Worm (Caenorhabditis elegans) whole organism, young adult: ENCODE results near the gene nas-15.

ENCODE experiments used
- B0035.1 ChIP-seq: sonication (generic microtip); optimal IDR thresholded peaks from 2 replicates; lab custom pipeline; 2016; ENCODE audit warnings: missing genetic modification characterization, mild to moderate bottlenecking, missing compliant biosample characterization, missing genotype, missing genetic modification reagents
- F33H1.4 ChIP-seq: fragments of 200-800 bp; sonication (Bioruptor generic); IDR thresholded peaks from 2 replicates; pipeline ENCODE4 v1.3.6; 2022; ENCODE audit warnings: missing genetic modification reagents, missing genetic modification characterization, missing compliant biosample characterization
- F37B4.10 ChIP-seq: fragments of 200-800 bp; sonication (Bioruptor generic); IDR thresholded peaks from 2 replicates; pipeline ENCODE4 v1.3.6; 2022; ENCODE audit warnings: missing genetic modification characterization, missing compliant biosample characterization
- F55B11.4 ChIP-seq: sonication (generic microtip); optimal IDR thresholded peaks from 2 replicates; lab custom pipeline; 2016; ENCODE audit warnings: missing compliant biosample characterization, missing genetic modification characterization, borderline replicate concordance; ENCODE audit not compliant: insufficient read depth
- F57C9.4 ChIP-seq: sonication (generic microtip); optimal IDR thresholded peaks from 2 replicates; lab custom pipeline; 2017; ENCODE audit warnings: mild to moderate bottlenecking, missing genetic modification characterization, missing compliant biosample characterization
- K11D2.4 ChIP-seq: fragments of 200-800 bp; sonication (Bioruptor generic); IDR thresholded peaks from 2 replicates; pipeline ENCODE4 v1.3.6; 2022; ENCODE audit warnings: missing genetic modification reagents, missing genetic modification characterization, missing compliant biosample characterization
- T26A5.8 ChIP-seq: sonication (generic microtip); optimal IDR thresholded peaks from 2 replicates; lab custom pipeline; 2016; ENCODE audit warnings: missing genetic modification characterization, missing compliant biosample characterization
- Y56A3A.18 ChIP-seq: fragments of 200-800 bp; sonication (Bioruptor generic); IDR thresholded peaks from 2 replicates; pipeline ENCODE4 v1.3.6; 2022; ENCODE audit warnings: missing genetic modification reagents, missing genetic modification characterization, missing compliant biosample characterization
- Y67H2A.10 ChIP-seq: fragments of 200-800 bp; sonication (Bioruptor generic); conservative IDR thresholded peaks from 2 replicates; pipeline ENCODE4 v1.3.6; 2022; ENCODE audit warnings: missing genetic modification reagents, missing genetic modification characterization, missing compliant biosample characterization
- aptf-3 ChIP-seq: fragments of 200-800 bp; sonication (Bioruptor generic); IDR thresholded peaks from 2 replicates; pipeline ENCODE4 v1.3.6; 2022; ENCODE audit warnings: missing genetic modification characterization, missing compliant biosample characterization
- atf-7 ChIP-seq: sonication (generic microtip); optimal IDR thresholded peaks from 2 replicates; lab custom pipeline; 2017; ENCODE audit warnings: mild to moderate bottlenecking, missing genetic modification characterization, missing compliant biosample characterization
- attf-3 ChIP-seq: fragments of 200-800 bp; sonication (Bioruptor generic); conservative IDR thresholded peaks from 2 replicates; pipeline ENCODE4 v1.3.6; 2022; ENCODE audit warnings: missing genetic modification reagents, missing genetic modification characterization, missing compliant biosample characterization
- attf-5 ChIP-seq: fragments of 200-800 bp; sonication (Bioruptor generic); optimal IDR thresholded peaks from 2 replicates; lab custom pipeline; 2018; ENCODE audit warnings: mild to moderate bottlenecking, missing genetic modification characterization, missing compliant biosample characterization
- attf-6 ChIP-seq: fragments of 200-800 bp; sonication (Bioruptor generic); IDR thresholded peaks from 2 replicates; pipeline ENCODE4 v1.3.6; 2022; ENCODE audit warnings: missing genetic modification reagents, missing genetic modification characterization, missing compliant biosample characterization
- cebp-1 ChIP-seq, 2 experiments: fragments of 200-800 bp in 1 of 2; sonication (Bioruptor generic) in 1 of 2; sonication (generic microtip) in 1 of 2; IDR thresholded peaks in 1 of 2; optimal IDR thresholded peaks in 1 of 2; 2 replicates each; pipeline versions ENCODE4 v1.3.6 to Lab custom; 2017 to 2022; ENCODE audit warnings: missing compliant biosample characterization in 2 of 2, missing genetic modification characterization in 2 of 2, mild to moderate bottlenecking in 1 of 2, missing genetic modification reagents in 1 of 2, moderate library complexity in 1 of 2
- ceh-40 ChIP-seq: fragments of 200-800 bp; sonication (Bioruptor generic); IDR thresholded peaks from 2 replicates; pipeline ENCODE4 v1.3.6; 2022; ENCODE audit warnings: missing genetic modification characterization, missing compliant biosample characterization
- ceh-79 ChIP-seq: sonication (generic microtip); optimal IDR thresholded peaks from 2 replicates; lab custom pipeline; 2017; ENCODE audit warnings: mild to moderate bottlenecking, missing genetic modification characterization, missing compliant biosample characterization
- chd-7 ChIP-seq: sonication (generic microtip); optimal IDR thresholded peaks from 2 replicates; lab custom pipeline; 2016; ENCODE audit warnings: mild to moderate bottlenecking, missing genetic modification characterization, moderate library complexity, missing compliant biosample characterization
- dpff-1 ChIP-seq: sonication (generic microtip); optimal IDR thresholded peaks from 2 replicates; lab custom pipeline; 2017; ENCODE audit warnings: mild to moderate bottlenecking, missing genetic modification characterization, missing compliant biosample characterization
- efl-1 ChIP-seq: fragments of 150-350 bp; optimal IDR thresholded peaks from 2 replicates; lab custom pipeline; 2014; ENCODE audit warnings: missing biosample characterization, missing genetic modification reagents, missing genetic modification characterization
- egl-44 ChIP-seq: fragments of 200-800 bp; sonication (Bioruptor generic); IDR thresholded peaks from 2 replicates; pipeline ENCODE4 v1.3.6; 2022; ENCODE audit warnings: missing genetic modification reagents, missing genetic modification characterization, missing compliant biosample characterization
- him-1 ChIP-seq: sonication (generic microtip); optimal IDR thresholded peaks from 2 replicates; lab custom pipeline; 2016; ENCODE audit warnings: missing genotype, missing genetic modification reagents, missing genetic modification characterization, missing compliant biosample characterization
- hmg-20 ChIP-seq: fragments of 200-800 bp; sonication (Bioruptor generic); IDR thresholded peaks from 2 replicates; pipeline ENCODE4 v1.3.6; 2022; ENCODE audit warnings: missing genetic modification reagents, missing genetic modification characterization, missing compliant biosample characterization
- hsf-1 ChIP-seq: fragments of 200-800 bp; sonication (Bioruptor generic); IDR thresholded peaks from 2 replicates; pipeline ENCODE4 v1.3.6; 2022; ENCODE audit warnings: missing genetic modification reagents, missing genetic modification characterization, missing compliant biosample characterization
- lir-1 ChIP-seq: fragments of 200-800 bp; sonication (Bioruptor generic); conservative IDR thresholded peaks from 2 replicates; pipeline ENCODE4 v1.3.6; 2022; ENCODE audit warnings: missing genetic modification reagents, missing genetic modification characterization, missing compliant biosample characterization
- madf-10 ChIP-seq: sonication (generic microtip); optimal IDR thresholded peaks from 2 replicates; lab custom pipeline; 2016; ENCODE audit warnings: mild to moderate bottlenecking, missing genetic modification characterization, missing compliant biosample characterization
- madf-3 ChIP-seq: fragments of 200-800 bp; sonication (Bioruptor generic); IDR thresholded peaks from 2 replicates; pipeline ENCODE4 v1.3.6; 2022; ENCODE audit warnings: missing genetic modification reagents, missing genetic modification characterization, missing compliant biosample characterization
- mcd-1 ChIP-seq: fragments of 200-800 bp; sonication (Bioruptor generic); IDR thresholded peaks from 2 replicates; pipeline ENCODE4 v1.3.6; 2022; ENCODE audit warnings: missing genetic modification reagents, missing genetic modification characterization, missing compliant biosample characterization
- mel-28 ChIP-seq: sonication (generic microtip); optimal IDR thresholded peaks from 2 replicates; lab custom pipeline; 2016; ENCODE audit warnings: borderline replicate concordance, mild to moderate bottlenecking, missing genetic modification characterization, missing compliant biosample characterization
- nfya-2 ChIP-seq: fragments of 200-800 bp; sonication (Bioruptor generic); IDR thresholded peaks from 2 replicates; pipeline ENCODE4 v1.3.6; 2022; ENCODE audit warnings: missing genetic modification reagents, missing genetic modification characterization, missing compliant biosample characterization
- nfyb-1 ChIP-seq: fragments of 200-800 bp; sonication (Bioruptor generic); IDR thresholded peaks from 2 replicates; pipeline ENCODE4 v1.3.6; 2022; ENCODE audit warnings: missing genetic modification reagents, missing genetic modification characterization, missing compliant biosample characterization
- nhr-27 ChIP-seq: fragments of 200-800 bp; sonication (Bioruptor generic); optimal IDR thresholded peaks from 2 replicates; lab custom pipeline; 2018; ENCODE audit warnings: mild to moderate bottlenecking, missing genetic modification characterization, moderate library complexity, missing compliant biosample characterization
- nhr-90 ChIP-seq: sonication (generic microtip); optimal IDR thresholded peaks from 2 replicates; lab custom pipeline; 2016; ENCODE audit warnings: missing genotype, mild to moderate bottlenecking, missing genetic modification characterization, missing compliant biosample characterization
- pha-4 ChIP-seq: fragments of 150-350 bp; sonication (generic microtip); optimal IDR thresholded peaks from 2 replicates; lab custom pipeline; 2014; ENCODE audit warnings: missing biosample characterization, missing genetic modification reagents, missing genetic modification characterization
- repo-1 ChIP-seq: sonication (generic microtip); optimal IDR thresholded peaks from 2 replicates; lab custom pipeline; 2017; ENCODE audit warnings: mild to moderate bottlenecking, missing genetic modification characterization, missing compliant biosample characterization
- sdz-38 ChIP-seq: sonication (generic microtip); optimal IDR thresholded peaks from 2 replicates; lab custom pipeline; 2016; ENCODE audit warnings: missing genotype, missing genetic modification characterization, missing compliant biosample characterization
- snpc-1.1 ChIP-seq: sonication (generic microtip); optimal IDR thresholded peaks from 2 replicates; lab custom pipeline; 2017; ENCODE audit warnings: missing genetic modification characterization, mild to moderate bottlenecking, missing compliant biosample characterization, antibody characterized with exemption, moderate library complexity, missing genotype, missing genetic modification reagents; ENCODE audit not compliant: insufficient read depth
- snpc-1.3 ChIP-seq: sonication (generic microtip); optimal IDR thresholded peaks from 2 replicates; lab custom pipeline; 2017; ENCODE audit warnings: missing genetic modification characterization, mild to moderate bottlenecking, missing compliant biosample characterization, antibody characterized with exemption, moderate library complexity, missing genotype, missing genetic modification reagents; ENCODE audit not compliant: insufficient read depth
- snpc-3.4 ChIP-seq: sonication (generic microtip); optimal IDR thresholded peaks from 2 replicates; lab custom pipeline; 2017; ENCODE audit warnings: missing genetic modification characterization, mild to moderate bottlenecking, missing compliant biosample characterization, antibody characterized with exemption, moderate library complexity, missing genotype, missing genetic modification reagents
- somi-1 ChIP-seq: fragments of 200-800 bp; sonication (Bioruptor generic); optimal IDR thresholded peaks from 2 replicates; lab custom pipeline; 2018; ENCODE audit warnings: mild to moderate bottlenecking, missing genetic modification characterization, missing compliant biosample characterization
- tbp1 ChIP-seq: fragments of 200-800 bp; sonication (Bioruptor generic); optimal IDR thresholded peaks from 2 replicates; lab custom pipeline; 2018; ENCODE audit warnings: mild to moderate bottlenecking, missing genetic modification characterization, missing compliant biosample characterization
- tbx-9 ChIP-seq: sonication (generic microtip); optimal IDR thresholded peaks from 2 replicates; lab custom pipeline; 2016; ENCODE audit warnings: borderline replicate concordance, missing genetic modification characterization, inconsistent platforms, missing compliant biosample characterization
- tlf-1 ChIP-seq: fragments of 200-800 bp; sonication (Bioruptor generic); optimal IDR thresholded peaks from 2 replicates; lab custom pipeline; 2018; ENCODE audit warnings: mild to moderate bottlenecking, missing genetic modification characterization, missing compliant biosample characterization
- xnd-1 ChIP-seq: sonication (generic microtip); optimal IDR thresholded peaks from 2 replicates; lab custom pipeline; 2016; ENCODE audit warnings: missing genotype, missing genetic modification reagents, missing genetic modification characterization, missing compliant biosample characterization
- zfh-2 ChIP-seq: fragments of 200-800 bp; sonication (Bioruptor generic); conservative IDR thresholded peaks from 2 replicates; pipeline ENCODE4 v1.3.6; 2022; ENCODE audit warnings: missing genetic modification reagents, missing genetic modification characterization, missing compliant biosample characterization
- ztf-22 ChIP-seq: fragments of 200-800 bp; sonication (Bioruptor generic); optimal IDR thresholded peaks from 2 replicates; lab custom pipeline; 2018; ENCODE audit warnings: mild to moderate bottlenecking, missing genetic modification characterization, moderate library complexity, missing compliant biosample characterization
- ztf-25 ChIP-seq: fragments of 200-800 bp; sonication (Bioruptor generic); IDR thresholded peaks from 2 replicates; pipeline ENCODE4 v1.3.6; 2022; ENCODE audit warnings: missing genetic modification reagents, missing genetic modification characterization, missing compliant biosample characterization
- ztf-26 ChIP-seq: sonication (generic microtip); optimal IDR thresholded peaks from 2 replicates; lab custom pipeline; 2017; ENCODE audit warnings: missing genetic modification characterization, missing compliant biosample characterization

The nas-15 gene

ce11 chrX:806515-806914 lies 29.0 kb downstream of the nas-15 start:
- TF ChIP-seq sdz-38 (no peak), zfh-2 (GFP tag; lab: Robert Waterston, UW) (no peak), hmg-20 (GFP tag; lab: Robert Waterston, UW) (peak; percentile 96), aptf-3 (no peak), attf-3 (GFP tag; lab: Robert Waterston, UW) (peak; percentile 65), efl-1 (GFP tag; lab: Kevin White, UChicago) (no peak), nfyb-1 (peak; percentile 97), dpff-1 (tag; lab: Kevin White, UChicago) (peak; percentile 38), F57C9.4 (tag; lab: Kevin White, UChicago) (peak; percentile 88), egl-44 (GFP tag; lab: Robert Waterston, UW) (peak; percentile 90), F55B11.4 (no peak), snpc-3.4 (tag; lab: Kevin White, UChicago) (peak; percentile 40), chd-7 (peak; percentile 93), T26A5.8 (tag; lab: Kevin White, UChicago) (no peak), lir-1 (GFP tag; lab: Robert Waterston, UW) (peak; percentile 89), K11D2.4 (GFP tag; lab: Robert Waterston, UW) (peak; percentile 98), ztf-22 (GFP tag; lab: Kevin White, UChicago) (peak; percentile 93), B0035.1 (tag; lab: Kevin White, UChicago) (peak; percentile 93), ceh-40 (peak; percentile 26; the same call in 1 of the 2 replicates), Y67H2A.10 (GFP tag; lab: Robert Waterston, UW) (peak; percentile 42; the same call in 1 of the 2 replicates), mcd-1 (GFP tag; lab: Robert Waterston, UW) (peak; percentile 92), F33H1.4 (GFP tag; lab: Robert Waterston, UW) (0 out of 2 replicates have a peak, but pooled peaks have one; percentile 13), somi-1 (GFP tag; lab: Kevin White, UChicago) (peak; percentile 95), F37B4.10 (GFP tag; lab: Robert Waterston, UW) (0 out of 2 replicates have a peak, but pooled peaks have one; percentile 83), snpc-1.3 (tag; lab: Kevin White, UChicago) (peak; percentile 77), attf-5 (GFP tag; lab: Kevin White, UChicago) (peak; percentile 93), ztf-26 (tag; lab: Kevin White, UChicago) (peak; percentile 99), tbp1 (GFP tag; lab: Kevin White, UChicago) (peak; percentile 79), madf-3 (GFP tag; lab: Robert Waterston, UW) (no peak), tlf-1 (peak; percentile 98), nhr-27 (tag; lab: Kevin White, UChicago) (peak; percentile 88), Y56A3A.18 (GFP tag; lab: Robert Waterston, UW) (peak; percentile 96), ceh-79 (tag; lab: Kevin White, UChicago) (peak; percentile 51), repo-1 (tag; lab: Kevin White, UChicago) (peak; percentile 98), attf-6 (GFP tag; lab: Robert Waterston, UW) (no peak), madf-10 (peak; percentile 95), nhr-90 (tag; lab: Kevin White, UChicago) (peak; percentile 95), cebp-1 (GFP tag; IDR thresholded peaks at IDR 0.05; lab: Robert Waterston, UW) (peak; percentile 86), cebp-1 (tag; optimal IDR thresholded peaks at IDR 0.05; lab: Kevin White, UChicago) (peak; percentile 97), snpc-1.1 (tag; lab: Kevin White, UChicago) (no peak), atf-7 (peak; percentile 98), xnd-1 (tag; lab: Kevin White, UChicago) (no peak), tbx-9 (tag; lab: Kevin White, UChicago) (no peak), hsf-1 (GFP tag; lab: Robert Waterston, UW) (peak; percentile 51; the same call in 1 of the 2 replicates), ztf-25 (no peak), him-1 (tag; lab: Kevin White, UChicago) (no peak), pha-4 (tag; lab: Kevin White, UChicago) (peak; percentile 96), mel-28 (tag; lab: Kevin White, UChicago) (peak; percentile 70), nfya-2 (GFP tag; lab: Robert Waterston, UW) (no peak)
